Worm (Caenorhabditis elegans) whole organism, L4 larva: Measurements from ENCODE around the gene gsto-1.

Experiments used
- mxl-3 ChIP-seq: fragments of 200-800 bp; sonication (Bioruptor generic); optimal IDR thresholded peaks from 2 replicates; lab custom pipeline; 2018; ENCODE audit warnings: mild to moderate bottlenecking, missing genetic modification characterization, missing compliant biosample characterization
- nhr-28 ChIP-seq: fragments of 150-350 bp; optimal IDR thresholded peaks from 2 replicates; lab custom pipeline; 2014; ENCODE audit warnings: missing biosample characterization, missing genetic modification characterization
- snpc-1.2 ChIP-seq: fragments of 200-800 bp; sonication (Bioruptor generic); IDR thresholded peaks from 2 replicates; pipeline ENCODE4 v1.3.6; 2022; ENCODE audit warnings: missing genetic modification reagents, missing genetic modification characterization, missing compliant biosample characterization

DNA sequence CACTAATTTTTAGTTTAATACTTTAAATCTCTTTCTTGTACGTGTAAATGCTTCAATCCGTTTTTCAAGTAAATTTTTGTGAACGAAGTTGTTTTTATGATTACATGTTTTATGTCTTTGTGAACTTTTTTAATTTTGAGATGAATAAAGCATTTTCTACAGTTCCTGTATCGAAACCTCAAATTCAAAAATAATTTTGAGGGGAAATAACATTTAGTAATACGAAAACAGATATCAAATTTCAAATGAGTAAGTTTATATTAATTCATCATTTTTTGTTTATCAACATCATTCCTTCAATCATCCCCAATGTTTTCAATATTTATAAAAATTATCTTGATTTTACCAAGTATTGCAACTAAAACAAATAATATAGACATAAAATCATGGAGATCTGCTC is 9.3 kb downstream of the gsto-1 start, which contains the start of gene C29E4.10:
- TF ChIP-seq nhr-28 (no peak), snpc-1.2 (GFP tag; lab: Robert Waterston, UW) (no peak), mxl-3 (no peak)
